In genomic region chr3L:15553993-15554644, dm6 we compare ENCODE assay signal across 1 fruit fly cellular context.
TF ChIP-seq lines count a peak whose summit lies in the region.

Gene AGO2, plus strand, starts transcription at chr3L:15554113.

TF ChIP-seq in whole organism, embryonic, 481 proteins besides CTCF, POLR2A, EP300 and RAD21 (continued from another document and continues in another):
- no peak for TF ChIP-seq ash1 (GFP tag; optimal IDR thresholded peaks at IDR 0.05; lab: Kevin White, UChicago)
- peak; percentile 76 for TF ChIP-seq CG11504 (tag; optimal IDR thresholded peaks at IDR 0.05; lab: Kevin White, UChicago)
- no peak for TF ChIP-seq CG12769 (tag; optimal IDR thresholded peaks at IDR 0.05; lab: Kevin White, UChicago)
- peak; percentile 92 for TF ChIP-seq CG13624 (GFP tag; optimal IDR thresholded peaks at IDR 0.05; lab: Kevin White, UChicago)
- TF ChIP-seq CG2120 (GFP tag; optimal IDR thresholded peaks at IDR 0.05; lab: Kevin White, UChicago): peak; percentile 11
- no peak for TF ChIP-seq CG3838 (GFP tag; optimal IDR thresholded peaks at IDR 0.05; lab: Kevin White, UChicago)
- TF ChIP-seq insv (GFP tag; optimal IDR thresholded peaks at IDR 0.05; lab: Kevin White, UChicago): peak in 1 of 2 experiments; percentile 33
- peak; percentile 100 for TF ChIP-seq nom (GFP tag; optimal IDR thresholded peaks at IDR 0.05; lab: Kevin White, UChicago)
- no peak for TF ChIP-seq CG14050 (GFP tag; IDR thresholded peaks at IDR 0.05; lab: Robert Waterston, UW)
- no peak for TF ChIP-seq gt (GFP tag; IDR thresholded peaks at IDR 0.05; lab: Robert Waterston, UW)
- no peak for TF ChIP-seq Ssrp (tag; optimal IDR thresholded peaks at IDR 0.05; lab: Kevin White, UChicago)
- TF ChIP-seq CG42726 (GFP tag; IDR thresholded peaks at IDR 0.05; lab: Robert Waterston, UW; ENCODE audit: partially characterized antibody): no peak
- TF ChIP-seq Dek (tag; optimal IDR thresholded peaks at IDR 0.05; lab: Kevin White, UChicago): no peak
- TF ChIP-seq CG11247 (GFP tag; IDR thresholded peaks at IDR 0.05; lab: Robert Waterston, UW): no peak
- peak in 1 of 3 experiments; percentile 78 for TF ChIP-seq Stat92E (GFP tag; optimal IDR thresholded peaks at IDR 0.05; lab: Kevin White, UChicago)
- TF ChIP-seq YL-1 (GFP tag; optimal IDR thresholded peaks at IDR 0.05; lab: Kevin White, UChicago): peak; percentile 92
- peak; percentile 61 for TF ChIP-seq CG17568 (GFP tag; optimal IDR thresholded peaks at IDR 0.05; lab: Kevin White, UChicago)
- no peak for TF ChIP-seq Tbp (GFP tag; optimal IDR thresholded peaks at IDR 0.05; lab: Kevin White, UChicago)
- TF ChIP-seq toy (GFP tag; IDR thresholded peaks at IDR 0.05; lab: Robert Waterston, UW): no peak
- peak; percentile 19 for TF ChIP-seq cwo (GFP tag; optimal IDR thresholded peaks at IDR 0.05; lab: Kevin White, UChicago)
- peak; percentile 61 for TF ChIP-seq kni (GFP tag; optimal IDR thresholded peaks at IDR 0.05; lab: Kevin White, UChicago)
- peak; percentile 69 for TF ChIP-seq bbx (GFP tag; IDR thresholded peaks at IDR 0.05; lab: Robert Waterston, UW; ENCODE audit: partially characterized antibody)
- peak; percentile 26 for TF ChIP-seq Myb (GFP tag; optimal IDR thresholded peaks at IDR 0.05; lab: Kevin White, UChicago)
- no peak for TF ChIP-seq CG14441 (GFP tag; IDR thresholded peaks at IDR 0.05; lab: Robert Waterston, UW)
- peak; percentile 70; the same call in 1 of the 3 replicates for TF ChIP-seq CG6791 (GFP tag; IDR thresholded peaks at IDR 0.05; lab: Robert Waterston, UW; ENCODE audit: partially characterized antibody)
- TF ChIP-seq peb (GFP tag; IDR thresholded peaks at IDR 0.05; lab: Robert Waterston, UW): no peak
- TF ChIP-seq CG2202 (tag; optimal IDR thresholded peaks at IDR 0.05; lab: Kevin White, UChicago): no peak
- peak; percentile 53 for TF ChIP-seq CG12659 (GFP tag; optimal IDR thresholded peaks at IDR 0.05; lab: Kevin White, UChicago)
- TF ChIP-seq Aef1 (GFP tag; IDR thresholded peaks at IDR 0.05; lab: Robert Waterston, UW): peak; percentile 70
- no peak for TF ChIP-seq NC2β (GFP tag; optimal IDR thresholded peaks at IDR 0.05; lab: Kevin White, UChicago)
- no peak for TF ChIP-seq CG18599 (GFP tag; optimal IDR thresholded peaks at IDR 0.05; lab: Kevin White, UChicago)
- peak; percentile 93 for TF ChIP-seq CG4617 (GFP tag; optimal IDR thresholded peaks at IDR 0.05; lab: Kevin White, UChicago; ENCODE audit: borderline replicate concordance)
- no peak for TF ChIP-seq Blimp-1 (GFP tag; optimal IDR thresholded peaks at IDR 0.05; lab: Kevin White, UChicago)
- no peak for TF ChIP-seq Hand (GFP tag; optimal IDR thresholded peaks at IDR 0.05; lab: Kevin White, UChicago)
- TF ChIP-seq pb (GFP tag; optimal IDR thresholded peaks at IDR 0.05; lab: Kevin White, UChicago): peak; percentile 39
- TF ChIP-seq Hmr (GFP tag; optimal IDR thresholded peaks at IDR 0.05; lab: Kevin White, UChicago): no peak
- TF ChIP-seq gsb-n (tag; optimal IDR thresholded peaks at IDR 0.05; lab: Kevin White, UChicago): no peak
- peak; percentile 52; the same call in 2 of the 3 replicates for TF ChIP-seq knrl (GFP tag; IDR thresholded peaks at IDR 0.05; lab: Robert Waterston, UW; ENCODE audit: partially characterized antibody)
- TF ChIP-seq org-1 (GFP tag; optimal IDR thresholded peaks at IDR 0.05; lab: Kevin White, UChicago): no peak
- TF ChIP-seq esg (GFP tag; conservative IDR thresholded peaks at IDR 0.05; lab: Robert Waterston, UW): no peak
- peak; percentile 9 for TF ChIP-seq BtbVII (GFP tag; optimal IDR thresholded peaks at IDR 0.05; lab: Kevin White, UChicago)
- TF ChIP-seq Atf3 (GFP tag; optimal IDR thresholded peaks at IDR 0.05; lab: Kevin White, UChicago): no peak
- TF ChIP-seq MESR4 (GFP tag; optimal IDR thresholded peaks at IDR 0.05; lab: Kevin White, UChicago): peak; percentile 99
- no peak for TF ChIP-seq chn (GFP tag; optimal IDR thresholded peaks at IDR 0.05; lab: Kevin White, UChicago)
- TF ChIP-seq sqz (GFP tag; optimal IDR thresholded peaks at IDR 0.05; lab: Kevin White, UChicago): no peak
- TF ChIP-seq CG11085 (GFP tag; IDR thresholded peaks at IDR 0.05; lab: Robert Waterston, UW): no peak
- TF ChIP-seq zfh1 (GFP tag; IDR thresholded peaks at IDR 0.05; lab: Robert Waterston, UW): no peak
- TF ChIP-seq CG31224 (GFP tag; IDR thresholded peaks at IDR 0.05; lab: Robert Waterston, UW): no peak
- TF ChIP-seq her (GFP tag; optimal IDR thresholded peaks at IDR 0.05; lab: Kevin White, UChicago): peak; percentile 50
- TF ChIP-seq CG6683 (GFP tag; optimal IDR thresholded peaks at IDR 0.05; lab: Kevin White, UChicago): no peak
- TF ChIP-seq D (optimal IDR thresholded peaks at IDR 0.05; lab: Kevin White, UChicago): no peak
- no peak for TF ChIP-seq D (GFP tag; optimal IDR thresholded peaks at IDR 0.05; lab: Kevin White, UChicago)
- TF ChIP-seq hth (optimal IDR thresholded peaks at IDR 0.05; lab: Kevin White, UChicago): no peak
- peak; percentile 62 for TF ChIP-seq CG17829 (tag; optimal IDR thresholded peaks at IDR 0.05; lab: Kevin White, UChicago)
- TF ChIP-seq CG4424 (GFP tag; optimal IDR thresholded peaks at IDR 0.05; lab: Kevin White, UChicago): no peak
- no peak for TF ChIP-seq Dfd (GFP tag; optimal IDR thresholded peaks at IDR 0.05; lab: Kevin White, UChicago)
- TF ChIP-seq ERR (GFP tag; optimal IDR thresholded peaks at IDR 0.05; lab: Kevin White, UChicago): no peak
- TF ChIP-seq unpg (GFP tag; optimal IDR thresholded peaks at IDR 0.05; lab: Kevin White, UChicago): peak; percentile 6
- no peak for TF ChIP-seq CG1647 (GFP tag; optimal IDR thresholded peaks at IDR 0.05; lab: Kevin White, UChicago)
- no peak for TF ChIP-seq jigr1 (GFP tag; IDR thresholded peaks at IDR 0.05; lab: Robert Waterston, UW)
- peak; percentile 69 for TF ChIP-seq BEAF-32 (GFP tag; optimal IDR thresholded peaks at IDR 0.05; lab: Kevin White, UChicago)
- peak; percentile 69; the same call in 2 of the 3 replicates for TF ChIP-seq zen2 (GFP tag; IDR thresholded peaks at IDR 0.05; lab: Robert Waterston, UW; ENCODE audit: partially characterized antibody)
- TF ChIP-seq prd (optimal IDR thresholded peaks at IDR 0.05; lab: Kevin White, UChicago): no peak
- TF ChIP-seq prd (GFP tag; IDR thresholded peaks at IDR 0.05; lab: Robert Waterston, UW): 0 out of 3 replicates have a peak, but pooled peaks have one; percentile 14
- TF ChIP-seq zfh2 (GFP tag; optimal IDR thresholded peaks at IDR 0.05; lab: Kevin White, UChicago): peak; percentile 9
- no peak for TF ChIP-seq psq (GFP tag; optimal IDR thresholded peaks at IDR 0.05; lab: Kevin White, UChicago)
- no peak for TF ChIP-seq CG30431 (GFP tag; optimal IDR thresholded peaks at IDR 0.05; lab: Kevin White, UChicago)
- peak; percentile 19 for TF ChIP-seq Nf-YC (tag; optimal IDR thresholded peaks at IDR 0.05; lab: Kevin White, UChicago)
- no peak for TF ChIP-seq lmd (GFP tag; IDR thresholded peaks at IDR 0.05; lab: Robert Waterston, UW)
- TF ChIP-seq Camta (GFP tag; optimal IDR thresholded peaks at IDR 0.05; lab: Kevin White, UChicago): no peak
- peak; percentile 13 for TF ChIP-seq Fer1 (GFP tag; optimal IDR thresholded peaks at IDR 0.05; lab: Kevin White, UChicago)
- TF ChIP-seq CG11560 (tag; IDR thresholded peaks at IDR 0.05; lab: Robert Waterston, UW): no peak
- TF ChIP-seq chif (GFP tag; optimal IDR thresholded peaks at IDR 0.05; lab: Kevin White, UChicago): no peak
- TF ChIP-seq Gug (GFP tag; IDR thresholded peaks at IDR 0.05; lab: Robert Waterston, UW): no peak
- TF ChIP-seq GATAe (GFP tag; conservative IDR thresholded peaks at IDR 0.05; lab: Robert Waterston, UW): no peak
- TF ChIP-seq Elba2 (GFP tag; optimal IDR thresholded peaks at IDR 0.05; lab: Kevin White, UChicago): no peak
- no peak for TF ChIP-seq ind (GFP tag; optimal IDR thresholded peaks at IDR 0.05; lab: Kevin White, UChicago)
- TF ChIP-seq CG2875 (GFP tag; optimal IDR thresholded peaks at IDR 0.05; lab: Kevin White, UChicago): no peak
- TF ChIP-seq CG17361 (GFP tag; IDR thresholded peaks at IDR 0.05; lab: Robert Waterston, UW): peak; percentile 32; the same call in 1 of the 3 replicates
- peak; percentile 8 for TF ChIP-seq CG13424 (tag; optimal IDR thresholded peaks at IDR 0.05; lab: Kevin White, UChicago)
- TF ChIP-seq CG16815 (GFP tag; optimal IDR thresholded peaks at IDR 0.05; lab: Kevin White, UChicago): no peak
- no peak for TF ChIP-seq Hr3 (GFP tag; optimal IDR thresholded peaks at IDR 0.05; lab: Kevin White, UChicago)
- TF ChIP-seq CG9932 (GFP tag; IDR thresholded peaks at IDR 0.05; lab: Robert Waterston, UW): no peak
- TF ChIP-seq Gsc (GFP tag; IDR thresholded peaks at IDR 0.05; lab: Robert Waterston, UW): no peak
- TF ChIP-seq CG7839 (tag; optimal IDR thresholded peaks at IDR 0.05; lab: Kevin White, UChicago): no peak
- TF ChIP-seq CG7372 (GFP tag; IDR thresholded peaks at IDR 0.05; lab: Robert Waterston, UW): no peak
- no peak for TF ChIP-seq CG11695 (GFP tag; IDR thresholded peaks at IDR 0.05; lab: Robert Waterston, UW)
- TF ChIP-seq CG2889 (GFP tag; IDR thresholded peaks at IDR 0.05; lab: Robert Waterston, UW): no peak
- TF ChIP-seq Neu2 (GFP tag; optimal IDR thresholded peaks at IDR 0.05; lab: Kevin White, UChicago; ENCODE audit: borderline replicate concordance): peak; percentile 47
- no peak for TF ChIP-seq Lhr (GFP tag; optimal IDR thresholded peaks at IDR 0.05; lab: Kevin White, UChicago)
- 0 out of 2 replicates have a peak, but pooled peaks have one; percentile 28 for TF ChIP-seq CG6689 (GFP tag; IDR thresholded peaks at IDR 0.05; lab: Robert Waterston, UW)
- TF ChIP-seq CoRest (tag; optimal IDR thresholded peaks at IDR 0.05; lab: Kevin White, UChicago): peak; percentile 23
- peak; percentile 32 for TF ChIP-seq CG3163 (GFP tag; optimal IDR thresholded peaks at IDR 0.05; lab: Kevin White, UChicago)
- peak; percentile 48 for TF ChIP-seq CG7271 (tag; optimal IDR thresholded peaks at IDR 0.05; lab: Kevin White, UChicago)
- TF ChIP-seq CG8765 (GFP tag; IDR thresholded peaks at IDR 0.05; lab: Robert Waterston, UW): no peak
- TF ChIP-seq CG8290 (GFP tag; optimal IDR thresholded peaks at IDR 0.05; lab: Kevin White, UChicago): peak; percentile 2
- no peak for TF ChIP-seq CG8290 (tag; optimal IDR thresholded peaks at IDR 0.05; lab: Kevin White, UChicago)
- no peak for TF ChIP-seq wdn (GFP tag; IDR thresholded peaks at IDR 0.05; lab: Robert Waterston, UW)
- TF ChIP-seq CG7963 (GFP tag; IDR thresholded peaks at IDR 0.05; lab: Robert Waterston, UW; ENCODE audit: partially characterized antibody): peak; percentile 64; the same call in 2 of the 3 replicates
- peak; percentile 81 for TF ChIP-seq CG14710 (tag; optimal IDR thresholded peaks at IDR 0.05; lab: Kevin White, UChicago)
- peak; percentile 21 for TF ChIP-seq nerfin-1 (tag; optimal IDR thresholded peaks at IDR 0.05; lab: Kevin White, UChicago)
- TF ChIP-seq Doc3 (GFP tag; IDR thresholded peaks at IDR 0.05; lab: Robert Waterston, UW; ENCODE audit: partially characterized antibody): peak; percentile 45; the same call in 1 of the 3 replicates
- TF ChIP-seq ato (GFP tag; IDR thresholded peaks at IDR 0.05; lab: Robert Waterston, UW; ENCODE audit: partially characterized antibody): peak; percentile 62
- TF ChIP-seq Asciz (GFP tag; optimal IDR thresholded peaks at IDR 0.05; lab: Kevin White, UChicago): peak; percentile 23
- no peak for TF ChIP-seq PHDP (tag; optimal IDR thresholded peaks at IDR 0.05; lab: Kevin White, UChicago)
- TF ChIP-seq Side (GFP tag; optimal IDR thresholded peaks at IDR 0.05; lab: Kevin White, UChicago): peak; percentile 51
- TF ChIP-seq cad (GFP tag; optimal IDR thresholded peaks at IDR 0.05; lab: Kevin White, UChicago): no peak
- no peak for TF ChIP-seq CG10565 (GFP tag; optimal IDR thresholded peaks at IDR 0.05; lab: Kevin White, UChicago)
- peak; percentile 65 for TF ChIP-seq Scr (GFP tag; IDR thresholded peaks at IDR 0.05; lab: Robert Waterston, UW; ENCODE audit: partially characterized antibody)
- TF ChIP-seq lbe (GFP tag; optimal IDR thresholded peaks at IDR 0.05; lab: Kevin White, UChicago): peak; percentile 43
- TF ChIP-seq CG12071 (GFP tag; optimal IDR thresholded peaks at IDR 0.05; lab: Kevin White, UChicago): no peak
- TF ChIP-seq CG12942 (GFP tag; optimal IDR thresholded peaks at IDR 0.05; lab: Kevin White, UChicago): no peak
- no peak for TF ChIP-seq sr (GFP tag; IDR thresholded peaks at IDR 0.05; lab: Robert Waterston, UW)
- TF ChIP-seq Dad (GFP tag; optimal IDR thresholded peaks at IDR 0.05; lab: Kevin White, UChicago): no peak
- TF ChIP-seq Mad (GFP tag; optimal IDR thresholded peaks at IDR 0.05; lab: Kevin White, UChicago): no peak
- TF ChIP-seq CG10321 (GFP tag; IDR thresholded peaks at IDR 0.05; lab: Robert Waterston, UW): no peak
- TF ChIP-seq CG4404 (GFP tag; IDR thresholded peaks at IDR 0.05; lab: Robert Waterston, UW): no peak
- TF ChIP-seq Oli (tag; optimal IDR thresholded peaks at IDR 0.05; lab: Kevin White, UChicago): no peak
- TF ChIP-seq Bteb2 (GFP tag; optimal IDR thresholded peaks at IDR 0.05; lab: Kevin White, UChicago): no peak
- no peak for TF ChIP-seq CG3847 (GFP tag; IDR thresholded peaks at IDR 0.05; lab: Robert Waterston, UW)
- TF ChIP-seq bab2 (GFP tag; optimal IDR thresholded peaks at IDR 0.05; lab: Kevin White, UChicago): no peak
- TF ChIP-seq Dip3 (GFP tag; optimal IDR thresholded peaks at IDR 0.05; lab: Kevin White, UChicago): no peak
- no peak for TF ChIP-seq gsb (GFP tag; IDR thresholded peaks at IDR 0.05; lab: Robert Waterston, UW)
- no peak for TF ChIP-seq ara (GFP tag; IDR thresholded peaks at IDR 0.05; lab: Robert Waterston, UW)
- no peak for TF ChIP-seq CG12155 (GFP tag; optimal IDR thresholded peaks at IDR 0.05; lab: Kevin White, UChicago)
- TF ChIP-seq sim (GFP tag; IDR thresholded peaks at IDR 0.05; lab: Robert Waterston, UW): no peak
- TF ChIP-seq Mrtf (GFP tag; IDR thresholded peaks at IDR 0.05; lab: Robert Waterston, UW): no peak
- no peak for TF ChIP-seq CG31441 (GFP tag; IDR thresholded peaks at IDR 0.05; lab: Robert Waterston, UW)
- TF ChIP-seq fu2 (GFP tag; optimal IDR thresholded peaks at IDR 0.05; lab: Kevin White, UChicago): peak; percentile 29
- peak; percentile 80 for TF ChIP-seq CG13287 (GFP tag; IDR thresholded peaks at IDR 0.05; lab: Robert Waterston, UW; ENCODE audit: partially characterized antibody)
- TF ChIP-seq CG31365 (tag; optimal IDR thresholded peaks at IDR 0.05; lab: Kevin White, UChicago): peak; percentile 3
- no peak for TF ChIP-seq CG9727 (GFP tag; optimal IDR thresholded peaks at IDR 0.05; lab: Kevin White, UChicago)
- TF ChIP-seq trem (tag; optimal IDR thresholded peaks at IDR 0.05; lab: Kevin White, UChicago): peak; percentile 66
- TF ChIP-seq CG3995 (GFP tag; optimal IDR thresholded peaks at IDR 0.05; lab: Kevin White, UChicago): no peak
